Worm (Caenorhabditis elegans) whole organism, young adult: Measurements from ENCODE around the gene npr-41.
A peak's percentile ranks its signal among the peaks of the same experiment; 100 is the strongest.

Experiments used
- B0035.1 ChIP-seq: sonication (generic microtip); optimal IDR thresholded peaks from 2 replicates; lab custom pipeline; 2016; ENCODE audit warnings: missing genetic modification characterization, mild to moderate bottlenecking, missing compliant biosample characterization, missing genotype, missing genetic modification reagents
- F37B4.10 ChIP-seq: fragments of 200-800 bp; sonication (Bioruptor generic); IDR thresholded peaks from 2 replicates; pipeline ENCODE4 v1.3.6; 2022; ENCODE audit warnings: missing genetic modification characterization, missing compliant biosample characterization
- F39B2.1 ChIP-seq: fragments of 200-800 bp; sonication (Bioruptor generic); IDR thresholded peaks from 2 replicates; pipeline ENCODE4 v1.3.6; 2022; ENCODE audit warnings: missing genetic modification reagents, missing genetic modification characterization, missing compliant biosample characterization
- F52B5.7 ChIP-seq: sonication (generic microtip); optimal IDR thresholded peaks from 2 replicates; lab custom pipeline; 2016; ENCODE audit warnings: mild to moderate bottlenecking, missing genetic modification characterization, missing compliant biosample characterization
- F57A8.1 ChIP-seq: fragments of 200-800 bp; sonication (Bioruptor generic); optimal IDR thresholded peaks from 2 replicates; lab custom pipeline; 2018; ENCODE audit warnings: mild to moderate bottlenecking, missing genetic modification characterization, moderate library complexity, missing compliant biosample characterization
- F57C9.4 ChIP-seq: sonication (generic microtip); optimal IDR thresholded peaks from 2 replicates; lab custom pipeline; 2017; ENCODE audit warnings: mild to moderate bottlenecking, missing genetic modification characterization, missing compliant biosample characterization
- K11D2.4 ChIP-seq: fragments of 200-800 bp; sonication (Bioruptor generic); IDR thresholded peaks from 2 replicates; pipeline ENCODE4 v1.3.6; 2022; ENCODE audit warnings: missing genetic modification reagents, missing genetic modification characterization, missing compliant biosample characterization
- Y53F4B.3 ChIP-seq: fragments of 200-800 bp; sonication (Bioruptor generic); IDR thresholded peaks from 2 replicates; pipeline ENCODE4 v1.3.6; 2022; ENCODE audit warnings: missing genetic modification reagents, missing genetic modification characterization, missing compliant biosample characterization
- Y53G8AR.9 ChIP-seq: fragments of 200-800 bp; sonication (Bioruptor generic); conservative IDR thresholded peaks from 2 replicates; pipeline ENCODE4 v1.3.6; 2022; ENCODE audit warnings: missing genetic modification reagents, missing genetic modification characterization, missing compliant biosample characterization
- akir-1 ChIP-seq: fragments of 200-800 bp; sonication (Bioruptor generic); optimal IDR thresholded peaks from 2 replicates; lab custom pipeline; 2018; ENCODE audit warnings: mild to moderate bottlenecking, missing genetic modification characterization, moderate library complexity, missing compliant biosample characterization
- aptf-3 ChIP-seq: fragments of 200-800 bp; sonication (Bioruptor generic); IDR thresholded peaks from 2 replicates; pipeline ENCODE4 v1.3.6; 2022; ENCODE audit warnings: missing genetic modification characterization, missing compliant biosample characterization
- cebp-1 ChIP-seq, 2 experiments: fragments of 200-800 bp in 1 of 2; sonication (Bioruptor generic) in 1 of 2; sonication (generic microtip) in 1 of 2; IDR thresholded peaks in 1 of 2; optimal IDR thresholded peaks in 1 of 2; 2 replicates each; pipeline versions ENCODE4 v1.3.6 to Lab custom; 2017 to 2022; ENCODE audit warnings: missing compliant biosample characterization in 2 of 2, missing genetic modification characterization in 2 of 2, mild to moderate bottlenecking in 1 of 2, missing genetic modification reagents in 1 of 2, moderate library complexity in 1 of 2
- ceh-40 ChIP-seq: fragments of 200-800 bp; sonication (Bioruptor generic); IDR thresholded peaks from 2 replicates; pipeline ENCODE4 v1.3.6; 2022; ENCODE audit warnings: missing genetic modification characterization, missing compliant biosample characterization
- chd-7 ChIP-seq: sonication (generic microtip); optimal IDR thresholded peaks from 2 replicates; lab custom pipeline; 2016; ENCODE audit warnings: mild to moderate bottlenecking, missing genetic modification characterization, moderate library complexity, missing compliant biosample characterization
- die-1 ChIP-seq: sonication (generic microtip); optimal IDR thresholded peaks from 2 replicates; lab custom pipeline; 2016; ENCODE audit warnings: missing genotype, mild to moderate bottlenecking, missing genetic modification characterization, missing compliant biosample characterization
- dpff-1 ChIP-seq: sonication (generic microtip); optimal IDR thresholded peaks from 2 replicates; lab custom pipeline; 2017; ENCODE audit warnings: mild to moderate bottlenecking, missing genetic modification characterization, missing compliant biosample characterization
- efl-1 ChIP-seq: fragments of 150-350 bp; optimal IDR thresholded peaks from 2 replicates; lab custom pipeline; 2014; ENCODE audit warnings: missing biosample characterization, missing genetic modification reagents, missing genetic modification characterization
- egl-18 ChIP-seq: fragments of 200-800 bp; sonication (Bioruptor generic); IDR thresholded peaks from 2 replicates; pipeline ENCODE4 v1.3.6; 2022; ENCODE audit warnings: missing genetic modification reagents, missing genetic modification characterization, missing compliant biosample characterization
- egl-44 ChIP-seq: fragments of 200-800 bp; sonication (Bioruptor generic); IDR thresholded peaks from 2 replicates; pipeline ENCODE4 v1.3.6; 2022; ENCODE audit warnings: missing genetic modification reagents, missing genetic modification characterization, missing compliant biosample characterization
- fkh-3 ChIP-seq: sonication (generic microtip); optimal IDR thresholded peaks from 2 replicates; lab custom pipeline; 2016; ENCODE audit warnings: mild to moderate bottlenecking, missing genetic modification characterization, missing compliant biosample characterization
- him-1 ChIP-seq: sonication (generic microtip); optimal IDR thresholded peaks from 2 replicates; lab custom pipeline; 2016; ENCODE audit warnings: missing genotype, missing genetic modification reagents, missing genetic modification characterization, missing compliant biosample characterization
- let-607 ChIP-seq, 2 experiments: fragments of 200-800 bp in 1 of 2; sonication (Bioruptor generic) in 1 of 2; sonication (generic microtip) in 1 of 2; optimal IDR thresholded peaks; 2 replicates each; lab custom pipeline; 2016 to 2018; ENCODE audit warnings: mild to moderate bottlenecking in 2 of 2, missing compliant biosample characterization in 2 of 2, missing genetic modification characterization in 2 of 2, moderate library complexity in 2 of 2, missing genotype in 1 of 2
- lin-35 ChIP-seq, 3 experiments: fragments of 150-350 bp in 2 of 3; sonication (generic microtip) in 1 of 3; optimal IDR thresholded peaks; 2 replicates each; lab custom pipeline; 2014 to 2018; ENCODE audit warnings: missing biosample characterization in 3 of 3, missing genetic modification characterization in 3 of 3, missing genetic modification reagents in 3 of 3
- lin-40 ChIP-seq: sonication (generic microtip); optimal IDR thresholded peaks from 2 replicates; lab custom pipeline; 2016; ENCODE audit warnings: missing genetic modification characterization, mild to moderate bottlenecking, missing compliant biosample characterization, missing genotype, missing genetic modification reagents
- lin-54 ChIP-seq: fragments of 200-800 bp; sonication (Bioruptor generic); optimal IDR thresholded peaks from 2 replicates; lab custom pipeline; 2018; ENCODE audit warnings: mild to moderate bottlenecking, missing genetic modification characterization, missing compliant biosample characterization
- lir-1 ChIP-seq: fragments of 200-800 bp; sonication (Bioruptor generic); conservative IDR thresholded peaks from 2 replicates; pipeline ENCODE4 v1.3.6; 2022; ENCODE audit warnings: missing genetic modification reagents, missing genetic modification characterization, missing compliant biosample characterization
- lsl-1 ChIP-seq: fragments of 200-800 bp; sonication (Bioruptor generic); optimal IDR thresholded peaks from 2 replicates; lab custom pipeline; 2018; ENCODE audit warnings: mild to moderate bottlenecking, missing genetic modification characterization, moderate library complexity, missing compliant biosample characterization
- lsy-27 ChIP-seq: sonication (generic microtip); optimal IDR thresholded peaks from 2 replicates; lab custom pipeline; 2017; ENCODE audit warnings: missing genetic modification characterization, mild to moderate bottlenecking, missing compliant biosample characterization, antibody characterized with exemption, missing genotype, borderline replicate concordance; ENCODE audit not compliant: insufficient read depth
- madf-3 ChIP-seq: fragments of 200-800 bp; sonication (Bioruptor generic); IDR thresholded peaks from 2 replicates; pipeline ENCODE4 v1.3.6; 2022; ENCODE audit warnings: missing genetic modification reagents, missing genetic modification characterization, missing compliant biosample characterization
- mcd-1 ChIP-seq: fragments of 200-800 bp; sonication (Bioruptor generic); IDR thresholded peaks from 2 replicates; pipeline ENCODE4 v1.3.6; 2022; ENCODE audit warnings: missing genetic modification reagents, missing genetic modification characterization, missing compliant biosample characterization
- mel-28 ChIP-seq: sonication (generic microtip); optimal IDR thresholded peaks from 2 replicates; lab custom pipeline; 2016; ENCODE audit warnings: borderline replicate concordance, mild to moderate bottlenecking, missing genetic modification characterization, missing compliant biosample characterization
- mxl-1 ChIP-seq: sonication (generic microtip); optimal IDR thresholded peaks from 2 replicates; lab custom pipeline; 2016; ENCODE audit warnings: missing genetic modification characterization, missing compliant biosample characterization
- rcor-1 ChIP-seq: fragments of 200-800 bp; sonication (Bioruptor generic); IDR thresholded peaks from 2 replicates; pipeline ENCODE4 v1.3.6; 2022; ENCODE audit warnings: missing genetic modification reagents, missing genetic modification characterization, missing compliant biosample characterization
- rec-8 ChIP-seq, 2 experiments: sonication (generic microtip); optimal IDR thresholded peaks; 2 replicates each; lab custom pipeline; 2016; ENCODE audit warnings: mild to moderate bottlenecking in 2 of 2, missing genetic modification characterization in 2 of 2, missing genetic modification reagents in 2 of 2, missing genotype in 2 of 2, missing biosample characterization in 1 of 2, missing compliant biosample characterization in 1 of 2, moderate library complexity in 1 of 2
- repo-1 ChIP-seq: sonication (generic microtip); optimal IDR thresholded peaks from 2 replicates; lab custom pipeline; 2017; ENCODE audit warnings: mild to moderate bottlenecking, missing genetic modification characterization, missing compliant biosample characterization
- rpc-1 ChIP-seq, 2 experiments: fragments of 150-350 bp in 1 of 2; sonication (generic microtip) in 1 of 2; optimal IDR thresholded peaks; 2 replicates each; lab custom pipeline; 2014 to 2018; ENCODE audit warnings: missing biosample characterization in 1 of 2, missing genetic modification characterization in 1 of 2, missing genetic modification reagents in 1 of 2, missing genotype in 1 of 2
- sea-2 ChIP-seq: fragments of 200-800 bp; sonication (Bioruptor generic); IDR thresholded peaks from 2 replicates; pipeline ENCODE4 v1.3.6; 2022; ENCODE audit warnings: missing genetic modification characterization, missing compliant biosample characterization
- snpc-1.3 ChIP-seq: sonication (generic microtip); optimal IDR thresholded peaks from 2 replicates; lab custom pipeline; 2017; ENCODE audit warnings: missing genetic modification characterization, mild to moderate bottlenecking, missing compliant biosample characterization, antibody characterized with exemption, moderate library complexity, missing genotype, missing genetic modification reagents; ENCODE audit not compliant: insufficient read depth
- somi-1 ChIP-seq: fragments of 200-800 bp; sonication (Bioruptor generic); optimal IDR thresholded peaks from 2 replicates; lab custom pipeline; 2018; ENCODE audit warnings: mild to moderate bottlenecking, missing genetic modification characterization, missing compliant biosample characterization
- sptf-2 ChIP-seq: fragments of 200-800 bp; sonication (Bioruptor generic); optimal IDR thresholded peaks from 2 replicates; lab custom pipeline; 2018; ENCODE audit warnings: mild to moderate bottlenecking, missing genetic modification characterization, missing compliant biosample characterization
- tbp1 ChIP-seq: fragments of 200-800 bp; sonication (Bioruptor generic); optimal IDR thresholded peaks from 2 replicates; lab custom pipeline; 2018; ENCODE audit warnings: mild to moderate bottlenecking, missing genetic modification characterization, missing compliant biosample characterization
- unc-62 ChIP-seq: fragments of 150-350 bp; optimal IDR thresholded peaks from 2 replicates; lab custom pipeline; 2014; ENCODE audit warnings: missing biosample characterization, missing genetic modification reagents, missing genetic modification characterization
- zfh-2 ChIP-seq: fragments of 200-800 bp; sonication (Bioruptor generic); conservative IDR thresholded peaks from 2 replicates; pipeline ENCODE4 v1.3.6; 2022; ENCODE audit warnings: missing genetic modification reagents, missing genetic modification characterization, missing compliant biosample characterization
- zim-3 ChIP-seq: sonication (generic microtip); optimal IDR thresholded peaks from 2 replicates; lab custom pipeline; 2017; ENCODE audit warnings: mild to moderate bottlenecking, missing genetic modification characterization, moderate library complexity, missing compliant biosample characterization
- ztf-18 ChIP-seq: sonication (generic microtip); optimal IDR thresholded peaks from 2 replicates; lab custom pipeline; 2016; ENCODE audit warnings: missing genotype, mild to moderate bottlenecking, missing genetic modification characterization, missing compliant biosample characterization
- ztf-26 ChIP-seq: sonication (generic microtip); optimal IDR thresholded peaks from 2 replicates; lab custom pipeline; 2017; ENCODE audit warnings: missing genetic modification characterization, missing compliant biosample characterization

npr-41 gene

ce11 chrII:11464427-11464944, 46.0 kb upstream of the npr-41 start, which contains the start of the genes aars-1 and rga-1 (continued):
- TF ChIP-seq egl-44 (GFP tag; lab: Robert Waterston, UW) (no peak), rcor-1 (no peak), ztf-26 (no peak), ztf-18 (peak; percentile 74), F39B2.1 (GFP tag; lab: Robert Waterston, UW) (no peak), B0035.1 (no peak), snpc-1.3 (no peak), rec-8 (tag; optimal IDR thresholded peaks at IDR 0.05; lab: Kevin White, UChicago) (no peak), let-607 (tag; optimal IDR thresholded peaks at IDR 0.05; lab: Kevin White, UChicago) (no peak), F57A8.1 (GFP tag; lab: Kevin White, UChicago) (no peak), lin-54 (GFP tag; lab: Kevin White, UChicago) (peak; percentile 2), mcd-1 (GFP tag; lab: Robert Waterston, UW) (0 out of 2 replicates have a peak, but pooled peaks have one; percentile 48), lin-40 (tag; lab: Kevin White, UChicago) (peak; percentile 34), mel-28 (tag; lab: Kevin White, UChicago) (no peak), repo-1 (tag; lab: Kevin White, UChicago) (no peak), sea-2 (no peak), sptf-2 (no peak), aptf-3 (no peak), F57C9.4 (tag; lab: Kevin White, UChicago) (no peak), F52B5.7 (tag; lab: Kevin White, UChicago) (no peak), dpff-1 (no peak), tbp1 (GFP tag; lab: Kevin White, UChicago) (peak; percentile 31), Y53G8AR.9 (GFP tag; lab: Robert Waterston, UW) (no peak), madf-3 (GFP tag; lab: Robert Waterston, UW) (no peak), K11D2.4 (GFP tag; lab: Robert Waterston, UW) (no peak), somi-1 (GFP tag; lab: Kevin White, UChicago) (no peak), Y53F4B.3 (GFP tag; lab: Robert Waterston, UW) (no peak), akir-1 (no peak), lin-35 (GFP tag; optimal IDR thresholded peaks at IDR 0.05; lab: Kevin White, UChicago) (no peak), rpc-1 (optimal IDR thresholded peaks at IDR 0.05; lab: Kevin White, UChicago) (no peak), rpc-1 (tag; optimal IDR thresholded peaks at IDR 0.05; lab: Kevin White, UChicago) (no peak), efl-1 (GFP tag; lab: Kevin White, UChicago) (no peak), cebp-1 (GFP tag; IDR thresholded peaks at IDR 0.05; lab: Robert Waterston, UW) (no peak), cebp-1 (tag; optimal IDR thresholded peaks at IDR 0.05; lab: Kevin White, UChicago) (peak; percentile 59), egl-18 (GFP tag; lab: Robert Waterston, UW) (no peak), ceh-40 (GFP tag; lab: Robert Waterston, UW) (no peak), unc-62 (GFP tag; lab: Kevin White, UChicago) (no peak), lsl-1 (GFP tag; lab: Kevin White, UChicago) (no peak), mxl-1 (no peak), chd-7 (tag; lab: Kevin White, UChicago) (peak; percentile 30), die-1 (tag; lab: Kevin White, UChicago) (no peak), zfh-2 (peak; percentile 86), F37B4.10 (GFP tag; lab: Robert Waterston, UW) (no peak), fkh-3 (tag; lab: Kevin White, UChicago) (no peak), him-1 (tag; lab: Kevin White, UChicago) (no peak), lir-1 (GFP tag; lab: Robert Waterston, UW) (no peak; the same call in 1 of the 2 replicates), lsy-27 (tag; lab: Kevin White, UChicago) (no peak), zim-3 (tag; lab: Kevin White, UChicago) (no peak)
